Fruit fly (Drosophila melanogaster): ENCODE results near the gene Dim1.
A peak's percentile ranks its signal among the peaks of the same experiment; 100 is the strongest.

The Dim1 gene

DNA sequence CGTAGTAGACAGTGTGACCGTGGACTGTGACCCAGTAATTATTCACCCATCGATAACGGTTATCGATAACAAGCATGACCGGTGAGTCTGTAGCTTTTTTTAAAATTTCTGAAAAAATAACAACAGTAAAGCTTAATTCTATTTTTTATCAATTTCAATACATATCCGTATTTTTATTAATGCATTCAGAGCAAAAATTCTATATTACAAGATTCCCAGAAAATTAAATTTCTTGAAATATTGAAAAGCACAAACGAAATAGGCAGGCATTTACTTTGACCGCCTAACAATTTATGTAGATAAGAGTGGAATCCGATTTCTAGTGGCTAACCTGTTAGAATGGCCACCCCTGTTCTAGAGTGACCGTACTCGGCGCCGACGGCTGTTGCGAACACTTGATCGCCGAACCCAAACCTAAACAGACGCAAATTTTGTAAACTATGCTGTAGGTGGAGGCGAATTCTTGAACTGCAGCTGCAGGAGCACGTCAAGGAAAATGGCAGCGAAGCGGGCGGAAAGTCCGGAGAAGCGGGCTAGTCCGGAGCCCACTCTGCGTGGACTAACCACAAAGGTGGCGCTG lies 9.1 kb upstream of the Dim1 start, which contains the start of gene CG3652 (continued):
- TF ChIP-seq HmgZ (tag; optimal IDR thresholded peaks at IDR 0.05) (no peak), Hmr (GFP tag; optimal IDR thresholded peaks at IDR 0.05) (no peak), Oli (tag; optimal IDR thresholded peaks at IDR 0.05) (no peak), rib (GFP tag; IDR thresholded peaks at IDR 0.05) (no peak), btn (GFP tag; optimal IDR thresholded peaks at IDR 0.05) (no peak), CG14441 (GFP tag; IDR thresholded peaks at IDR 0.05) (no peak), fd64A (GFP tag; optimal IDR thresholded peaks at IDR 0.05) (no peak), CG31224 (GFP tag; IDR thresholded peaks at IDR 0.05) (no peak), Nf-YB (GFP tag; optimal IDR thresholded peaks at IDR 0.05) (no peak), CG7372 (GFP tag; IDR thresholded peaks at IDR 0.05) (no peak), CG13624 (GFP tag; optimal IDR thresholded peaks at IDR 0.05) (no peak), Doc3 (GFP tag; IDR thresholded peaks at IDR 0.05; ENCODE audit: partially characterized antibody) (0 out of 3 replicates have a peak, but pooled peaks have one; percentile 21), CG12391 (tag; optimal IDR thresholded peaks at IDR 0.05) (peak; percentile 48), CG6175 (GFP tag; IDR thresholded peaks at IDR 0.05) (no peak), B-H1 (GFP tag; IDR thresholded peaks at IDR 0.05) (no peak), slou (GFP tag; optimal IDR thresholded peaks at IDR 0.05) (peak; percentile 27), Opbp (GFP tag; IDR thresholded peaks at IDR 0.05; ENCODE audit: partially characterized antibody) (0 out of 3 replicates have a peak, but pooled peaks have one; percentile 14), Eip74EF (GFP tag; optimal IDR thresholded peaks at IDR 0.05) (no peak), CG11247 (GFP tag; IDR thresholded peaks at IDR 0.05) (no peak), BtbVII (GFP tag; optimal IDR thresholded peaks at IDR 0.05) (no peak), CG7786 (GFP tag; optimal IDR thresholded peaks at IDR 0.05) (peak; percentile 23), fd96Cb (tag; optimal IDR thresholded peaks at IDR 0.05) (no peak), CG2129 (GFP tag; IDR thresholded peaks at IDR 0.05; ENCODE audit: partially characterized antibody) (0 out of 2 replicates have a peak, but pooled peaks have one; percentile 12), Lhr (GFP tag; optimal IDR thresholded peaks at IDR 0.05) (peak; percentile 21), nerfin-2 (GFP tag; IDR thresholded peaks at IDR 0.05; ENCODE audit: partially characterized antibody) (0 out of 2 replicates have a peak, but pooled peaks have one; percentile 50), CG9797 (GFP tag; optimal IDR thresholded peaks at IDR 0.05) (peak; percentile 78), klu (GFP tag; IDR thresholded peaks at IDR 0.05) (peak; percentile 11; the same call in 1 of the 2 replicates), CG7745 (tag; optimal IDR thresholded peaks at IDR 0.05) (no peak), Optix (GFP tag; IDR thresholded peaks at IDR 0.05) (no peak), CG15514 (GFP tag; optimal IDR thresholded peaks at IDR 0.05) (peak; percentile 42), twi (tag; optimal IDR thresholded peaks at IDR 0.05) (no peak), CG4854 (GFP tag; optimal IDR thresholded peaks at IDR 0.05) (no peak), E2f1 (GFP tag; IDR thresholded peaks at IDR 0.05) (no peak), dysf (GFP tag; IDR thresholded peaks at IDR 0.05) (no peak), CG10462 (GFP tag; optimal IDR thresholded peaks at IDR 0.05) (no peak), CG3281 (GFP tag; optimal IDR thresholded peaks at IDR 0.05) (no peak), CG5180 (GFP tag; optimal IDR thresholded peaks at IDR 0.05) (no peak), Hr78 (GFP tag; optimal IDR thresholded peaks at IDR 0.05) (no peak), Dp (GFP tag; optimal IDR thresholded peaks at IDR 0.05) (peak; percentile 68), oc (tag; optimal IDR thresholded peaks at IDR 0.05) (no peak), CG8765 (GFP tag; IDR thresholded peaks at IDR 0.05) (no peak), slp2 (GFP tag; optimal IDR thresholded peaks at IDR 0.05) (peak; percentile 47), tio (GFP tag; optimal IDR thresholded peaks at IDR 0.05) (no peak), CG14710 (tag; optimal IDR thresholded peaks at IDR 0.05) (peak; percentile 72), CG18476 (GFP tag; optimal IDR thresholded peaks at IDR 0.05) (no peak), Asciz (GFP tag; optimal IDR thresholded peaks at IDR 0.05) (no peak), ftz-f1 (GFP tag; optimal IDR thresholded peaks at IDR 0.05) (no peak), CG17612 (GFP tag; IDR thresholded peaks at IDR 0.05) (no peak), ATbp (GFP tag; optimal IDR thresholded peaks at IDR 0.05) (no peak)

All from whole organism, embryonic.